Fruit fly (Drosophila melanogaster): Measurements from ENCODE around the gene Dop2R.

dm6 chrX:19964215-19964614, 98.3 kb downstream of the Dop2R start:
- TF ChIP-seq CG16779 (tag; optimal IDR thresholded peaks at IDR 0.05) (peak; percentile 19), achi (GFP tag; optimal IDR thresholded peaks at IDR 0.05) (peak; percentile 43), Ets21C (GFP tag; optimal IDR thresholded peaks at IDR 0.05) (peak; percentile 48), Met (GFP tag; optimal IDR thresholded peaks at IDR 0.05) (peak; percentile 42), dac (GFP tag; optimal IDR thresholded peaks at IDR 0.05) (no peak), CG31627 (GFP tag; optimal IDR thresholded peaks at IDR 0.05) (peak; percentile 51), ss (GFP tag; optimal IDR thresholded peaks at IDR 0.05) (no peak), Blimp-1 (GFP tag; optimal IDR thresholded peaks at IDR 0.05) (no peak), net (GFP tag; optimal IDR thresholded peaks at IDR 0.05) (peak; percentile 34)
